Fruit fly (Drosophila melanogaster): ENCODE results near the gene sim.

Gene sim

DNA sequence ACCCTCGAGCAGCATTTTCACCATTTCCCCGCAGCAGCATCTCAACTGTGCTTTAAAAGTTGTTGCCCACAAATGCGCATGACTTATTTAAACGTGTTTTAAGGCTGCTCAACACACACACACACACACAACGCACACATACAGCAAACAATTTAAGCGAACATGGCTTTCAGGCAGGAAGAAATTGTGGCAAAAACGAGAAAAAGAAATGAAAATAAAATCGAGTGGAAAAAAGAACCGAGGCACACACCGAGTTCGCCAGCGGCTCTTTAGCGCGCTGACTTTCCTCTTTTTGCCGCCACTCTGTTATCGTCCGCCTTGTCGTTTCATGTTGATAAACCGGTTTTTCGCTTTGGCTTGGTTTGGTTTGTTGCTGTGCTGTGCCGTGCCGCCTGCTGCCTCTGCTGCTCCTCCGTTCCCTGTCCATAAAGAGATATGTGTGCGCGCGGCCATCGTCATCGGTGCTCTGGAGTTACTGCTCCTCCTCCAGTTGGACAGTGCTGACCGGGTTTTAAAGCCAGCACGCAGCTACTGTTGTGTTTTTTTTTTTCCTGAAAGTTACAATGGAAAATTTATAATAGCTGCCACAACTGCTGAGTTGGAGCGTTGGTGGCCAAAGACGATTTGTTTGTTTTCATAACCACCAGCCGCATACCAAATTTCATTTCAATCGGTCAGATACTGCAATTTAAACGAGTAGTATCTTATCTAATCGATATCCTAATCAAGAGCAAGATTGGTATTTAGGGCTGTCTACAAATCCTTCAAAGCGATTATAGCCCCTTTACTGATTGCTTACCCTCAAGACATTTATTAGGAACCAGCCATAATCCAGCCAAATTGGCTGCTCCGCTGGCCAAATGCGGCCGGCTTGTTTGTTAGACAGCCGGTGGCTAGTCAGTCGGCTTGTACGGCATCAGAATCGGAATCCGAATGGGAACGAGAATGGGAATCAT is 41.5 kb upstream of the sim start (continued):
- no peak for TF ChIP-seq hkb (optimal IDR thresholded peaks at IDR 0.05)
- TF ChIP-seq hkb (GFP tag; IDR thresholded peaks at IDR 0.05), result no peak
- no peak for TF ChIP-seq nerfin-2 (GFP tag; IDR thresholded peaks at IDR 0.05; ENCODE audit: partially characterized antibody)
- 0 out of 3 replicates have a peak, but pooled peaks have one; percentile 12 for TF ChIP-seq CG17361 (GFP tag; IDR thresholded peaks at IDR 0.05)
- no peak for TF ChIP-seq twi (tag; optimal IDR thresholded peaks at IDR 0.05)
- TF ChIP-seq CG32772 (GFP tag; IDR thresholded peaks at IDR 0.05), result peak; percentile 32; the same call in 1 of the 2 replicates
- no peak for TF ChIP-seq odd (GFP tag; optimal IDR thresholded peaks at IDR 0.05)
- TF ChIP-seq CG15514 (GFP tag; optimal IDR thresholded peaks at IDR 0.05), result peak; percentile 31
- TF ChIP-seq Dbx (GFP tag; IDR thresholded peaks at IDR 0.05), result peak; percentile 29; the same call in 1 of the 3 replicates
- TF ChIP-seq Poxn (GFP tag; IDR thresholded peaks at IDR 0.05), result no peak
- TF ChIP-seq Ssrp (tag; optimal IDR thresholded peaks at IDR 0.05), result no peak
- TF ChIP-seq bcd (GFP tag; optimal IDR thresholded peaks at IDR 0.05), result peak; percentile 0
- peak; percentile 18 for TF ChIP-seq pho (GFP tag; optimal IDR thresholded peaks at IDR 0.05)
- no peak for TF ChIP-seq CG1792 (GFP tag; optimal IDR thresholded peaks at IDR 0.05)
- TF ChIP-seq tgo (GFP tag; IDR thresholded peaks at IDR 0.05), result no peak
- TF ChIP-seq psq (GFP tag; optimal IDR thresholded peaks at IDR 0.05), result no peak
- TF ChIP-seq caup (GFP tag; optimal IDR thresholded peaks at IDR 0.05; ENCODE audit: severe bottlenecking), result no peak
- no peak for TF ChIP-seq Hr51 (GFP tag; optimal IDR thresholded peaks at IDR 0.05)
- TF ChIP-seq bsh (GFP tag; optimal IDR thresholded peaks at IDR 0.05), result peak in 1 of 2 experiments; percentile 41
- TF ChIP-seq Hr39 (optimal IDR thresholded peaks at IDR 0.05), result no peak
- peak; percentile 2 for TF ChIP-seq HmgD (GFP tag; optimal IDR thresholded peaks at IDR 0.05)
- peak; percentile 47 for TF ChIP-seq shn (GFP tag; optimal IDR thresholded peaks at IDR 0.05)
- peak; percentile 16; the same call in 1 of the 2 replicates for TF ChIP-seq E2f2 (GFP tag; IDR thresholded peaks at IDR 0.05)
- TF ChIP-seq CG9932 (GFP tag; IDR thresholded peaks at IDR 0.05), result 0 out of 2 replicates have a peak, but pooled peaks have one; percentile 3
- TF ChIP-seq CG11398 (GFP tag; optimal IDR thresholded peaks at IDR 0.05), result peak; percentile 10
- peak; percentile 86 for TF ChIP-seq CG6175 (GFP tag; IDR thresholded peaks at IDR 0.05)
- TF ChIP-seq H2.0 (GFP tag; IDR thresholded peaks at IDR 0.05), result no peak
- 0 out of 2 replicates have a peak, but pooled peaks have one; percentile 14 for TF ChIP-seq CG32767 (GFP tag; IDR thresholded peaks at IDR 0.05)
- TF ChIP-seq pb (GFP tag; optimal IDR thresholded peaks at IDR 0.05), result no peak
- no peak for TF ChIP-seq CG6272 (GFP tag; IDR thresholded peaks at IDR 0.05)
- no peak for TF ChIP-seq CG9215 (GFP tag; IDR thresholded peaks at IDR 0.05)
- no peak for TF ChIP-seq H15 (GFP tag; IDR thresholded peaks at IDR 0.05)
- no peak for TF ChIP-seq CrebB (tag; optimal IDR thresholded peaks at IDR 0.05)
- peak; percentile 82 for TF ChIP-seq Med (GFP tag)
- TF ChIP-seq CG4360 (GFP tag; IDR thresholded peaks at IDR 0.05), result no peak
- no peak for TF ChIP-seq CG7963 (GFP tag; IDR thresholded peaks at IDR 0.05; ENCODE audit: partially characterized antibody)
- no peak for TF ChIP-seq hb (GFP tag; IDR thresholded peaks at IDR 0.05; ENCODE audit: partially characterized antibody)
- no peak for TF ChIP-seq CG18262 (tag; optimal IDR thresholded peaks at IDR 0.05)
- peak; percentile 16 for TF ChIP-seq CG3281 (GFP tag; optimal IDR thresholded peaks at IDR 0.05)
- peak; percentile 48 for TF ChIP-seq sug (tag; optimal IDR thresholded peaks at IDR 0.05)
- TF ChIP-seq gem (tag; optimal IDR thresholded peaks at IDR 0.05), result peak; percentile 22
- TF ChIP-seq lov (optimal IDR thresholded peaks at IDR 0.05), result no peak
- 0 out of 3 replicates have a peak, but pooled peaks have one; percentile 6 for TF ChIP-seq lov (GFP tag; IDR thresholded peaks at IDR 0.05)
- TF ChIP-seq insv (GFP tag; optimal IDR thresholded peaks at IDR 0.05), result peak in 1 of 2 experiments; percentile 43
- peak; percentile 12 for TF ChIP-seq nmo (GFP tag; optimal IDR thresholded peaks at IDR 0.05)
- no peak for TF ChIP-seq CG6765 (GFP tag; optimal IDR thresholded peaks at IDR 0.05)
- TF ChIP-seq grn (GFP tag; optimal IDR thresholded peaks at IDR 0.05), result peak; percentile 88
- no peak for TF ChIP-seq Gug (GFP tag; IDR thresholded peaks at IDR 0.05)
- peak; percentile 13 for TF ChIP-seq dmrt11E (tag; optimal IDR thresholded peaks at IDR 0.05)

Measured in whole organism, embryonic.